Fruit fly (Drosophila melanogaster) whole organism, embryonic: Measurements from ENCODE around the gene CG13996.

Source experiments
- Awh ChIP-seq: fragments of 200-800 bp; sonication (Bioruptor generic); IDR thresholded peaks from 2 replicates; pipeline ENCODE4, ENCODE4 v1.3.6; 2022; ENCODE audit warnings: missing biosample characterization, missing genetic modification characterization
- CG10209 ChIP-seq: fragments of 200-800 bp; sonication (Bioruptor generic); optimal IDR thresholded peaks from 3 replicates; lab custom pipeline; 2017; ENCODE audit warnings: missing biosample characterization, mild to moderate bottlenecking, missing genetic modification characterization, missing genetic modification reagents
- CG10462 ChIP-seq: fragments of 200-800 bp; sonication (Bioruptor generic); optimal IDR thresholded peaks from 2 replicates; lab custom pipeline; 2016; ENCODE audit warnings: missing biosample characterization, missing genetic modification characterization
- CG12391 ChIP-seq: fragments of 200-800 bp; sonication (Bioruptor generic); optimal IDR thresholded peaks from 3 replicates; lab custom pipeline; 2018; ENCODE audit warnings: missing biosample characterization, mild to moderate bottlenecking, missing genetic modification characterization, moderate library complexity
- CG13775 ChIP-seq: fragments of 200-800 bp; sonication (Bioruptor generic); optimal IDR thresholded peaks from 3 replicates; lab custom pipeline; 2017; ENCODE audit warnings: missing biosample characterization, mild to moderate bottlenecking, missing genetic modification characterization
- CG14014 ChIP-seq: fragments of 200-800 bp; sonication (Bioruptor generic); IDR thresholded peaks from 2 replicates; pipeline ENCODE4 v1.3.6; 2022; ENCODE audit warnings: missing biosample characterization, missing genetic modification characterization
- CG15479 ChIP-seq: fragments of 200-800 bp; sonication (Bioruptor generic); optimal IDR thresholded peaks from 3 replicates; lab custom pipeline; 2019; ENCODE audit warnings: missing biosample characterization, mild to moderate bottlenecking, missing genetic modification characterization, moderate library complexity
- CG15601 ChIP-seq: fragments of 200-800 bp; sonication (Bioruptor generic); optimal IDR thresholded peaks from 3 replicates; lab custom pipeline; 2019; ENCODE audit warnings: missing biosample characterization, mild to moderate bottlenecking, missing genetic modification characterization, moderate library complexity
- CG17612 ChIP-seq: fragments of 200-800 bp; sonication (Bioruptor generic); IDR thresholded peaks from 2 replicates; pipeline ENCODE4 v1.3.6; 2022; ENCODE audit warnings: missing biosample characterization, missing genetic modification characterization
- CG2199 ChIP-seq: fragments of 200-800 bp; sonication (Bioruptor generic); IDR thresholded peaks from 3 replicates; pipeline ENCODE4 v1.3.6; 2022; ENCODE audit warnings: missing biosample characterization, missing genetic modification characterization
- CG30431 ChIP-seq: fragments of 200-800 bp; sonication (Bioruptor generic); optimal IDR thresholded peaks from 2 replicates; lab custom pipeline; 2017; ENCODE audit warnings: missing biosample characterization, missing genetic modification characterization
- CG31441 ChIP-seq: fragments of 200-800 bp; sonication (Bioruptor generic); IDR thresholded peaks from 2 replicates; pipeline ENCODE4 v1.3.6; 2022; ENCODE audit warnings: missing biosample characterization, missing genetic modification characterization
- CG34422 ChIP-seq: fragments of 200-800 bp; sonication (Bioruptor generic); IDR thresholded peaks from 3 replicates; pipeline ENCODE4 v1.3.6; 2022; ENCODE audit warnings: missing biosample characterization, missing genetic modification characterization
- CG3838 ChIP-seq: fragments of 200-800 bp; sonication (Bioruptor generic); optimal IDR thresholded peaks from 3 replicates; lab custom pipeline; 2016; ENCODE audit warnings: missing biosample characterization, missing genetic modification characterization
- CG4617 ChIP-seq: fragments of 200-800 bp; sonication (Bioruptor generic); optimal IDR thresholded peaks from 3 replicates; lab custom pipeline; 2016; ENCODE audit warnings: missing biosample characterization, missing genetic modification characterization, borderline replicate concordance
- CG5953 ChIP-seq: fragments of 200-800 bp; sonication (Bioruptor generic); IDR thresholded peaks from 2 replicates; pipeline ENCODE4 v1.3.6; 2022; ENCODE audit warnings: missing biosample characterization, missing genetic modification characterization
- CG6254 ChIP-seq: fragments of 200-800 bp; sonication (Bioruptor generic); optimal IDR thresholded peaks from 3 replicates; lab custom pipeline; 2017; ENCODE audit warnings: mild to moderate bottlenecking, missing biosample characterization, missing genetic modification reagents, missing genetic modification characterization
- CG6765 ChIP-seq: fragments of 200-800 bp; sonication (Bioruptor generic); optimal IDR thresholded peaks from 3 replicates; lab custom pipeline; 2017; ENCODE audit warnings: missing biosample characterization, mild to moderate bottlenecking, missing genetic modification characterization
- CG7556 ChIP-seq: fragments of 200-800 bp; sonication (Bioruptor generic); optimal IDR thresholded peaks from 2 replicates; lab custom pipeline; 2017; ENCODE audit warnings: missing biosample characterization, mild to moderate bottlenecking, missing genetic modification characterization
- CG8388 ChIP-seq: fragments of 200-800 bp; sonication (Bioruptor generic); optimal IDR thresholded peaks from 2 replicates; lab custom pipeline; 2019; ENCODE audit warnings: missing biosample characterization, mild to moderate bottlenecking, missing genetic modification characterization, moderate library complexity
- CG8944 ChIP-seq: fragments of 200-800 bp; sonication (Bioruptor generic); optimal IDR thresholded peaks from 3 replicates; lab custom pipeline; 2016; ENCODE audit warnings: missing biosample characterization, missing genetic modification characterization
- CTCF ChIP-seq: fragments of 200-800 bp; sonication (Bioruptor generic); optimal IDR thresholded peaks from 2 replicates; lab custom pipeline; 2017; ENCODE audit warnings: missing biosample characterization, mild to moderate bottlenecking, missing genetic modification characterization, moderate library complexity
- Dek ChIP-seq: fragments of 200-800 bp; sonication (Bioruptor generic); optimal IDR thresholded peaks from 3 replicates; lab custom pipeline; 2019; ENCODE audit warnings: missing biosample characterization, mild to moderate bottlenecking, missing genetic modification characterization, moderate library complexity
- Dll ChIP-seq: fragments of 200-800 bp; sonication (Bioruptor generic); IDR thresholded peaks from 4 replicates; pipeline ENCODE4 v1.3.6; 2022; ENCODE audit warnings: missing biosample characterization, missing genetic modification characterization; ENCODE audit not compliant: partially characterized antibody
- GATAe ChIP-seq: fragments of 200-800 bp; sonication (Bioruptor generic); conservative IDR thresholded peaks from 2 replicates; pipeline ENCODE4 v1.3.6; 2022; ENCODE audit warnings: missing biosample characterization, missing genetic modification characterization
- Hmr ChIP-seq: fragments of 200-800 bp; sonication (Bioruptor generic); optimal IDR thresholded peaks from 3 replicates; lab custom pipeline; 2017; ENCODE audit warnings: mild to moderate bottlenecking, missing biosample characterization, missing genetic modification reagents, missing genetic modification characterization
- MBD-R2 ChIP-seq: fragments of 200-800 bp; sonication (Bioruptor generic); IDR thresholded peaks from 2 replicates; pipeline ENCODE4 v1.3.6; 2022; ENCODE audit warnings: missing biosample characterization, missing genetic modification characterization
- MTF-1 ChIP-seq: fragments of 200-800 bp; sonication (Bioruptor generic); optimal IDR thresholded peaks from 2 replicates; lab custom pipeline; 2018; ENCODE audit warnings: missing biosample characterization, mild to moderate bottlenecking, missing genetic modification characterization, borderline replicate concordance
- Nf-YC ChIP-seq: fragments of 200-800 bp; optimal IDR thresholded peaks from 3 replicates; lab custom pipeline; 2019; ENCODE audit warnings: missing biosample characterization, mild to moderate bottlenecking, missing genetic modification characterization, moderate library complexity
- Vsx1 ChIP-seq: fragments of 200-800 bp; sonication (Bioruptor generic); optimal IDR thresholded peaks from 2 replicates; lab custom pipeline; 2017; ENCODE audit warnings: missing biosample characterization, mild to moderate bottlenecking, missing genetic modification characterization, missing genetic modification reagents
- ash1 ChIP-seq: fragments of 200-800 bp; sonication (Bioruptor generic); optimal IDR thresholded peaks from 2 replicates; lab custom pipeline; 2018; ENCODE audit warnings: missing biosample characterization, mild to moderate bottlenecking, missing genetic modification characterization
- az2 ChIP-seq: fragments of 200-800 bp; sonication (Bioruptor generic); optimal IDR thresholded peaks from 3 replicates; lab custom pipeline; 2016; ENCODE audit warnings: missing biosample characterization, missing genetic modification characterization
- bigmax ChIP-seq: fragments of 200-800 bp; sonication (Bioruptor generic); optimal IDR thresholded peaks from 2 replicates; lab custom pipeline; 2018; ENCODE audit warnings: missing biosample characterization, mild to moderate bottlenecking, missing genetic modification characterization
- caup ChIP-seq: fragments of 200-800 bp; sonication (Bioruptor generic); optimal IDR thresholded peaks from 3 replicates; lab custom pipeline; 2017; ENCODE audit warnings: missing biosample characterization, mild to moderate bottlenecking, missing genetic modification characterization, moderate library complexity; ENCODE audit not compliant: severe bottlenecking
- chif ChIP-seq, 2 experiments: fragments of 200-800 bp; sonication (Bioruptor generic); optimal IDR thresholded peaks; 3 replicates each; lab custom pipeline; 2016; ENCODE audit warnings: missing biosample characterization in 2 of 2, missing genetic modification characterization in 2 of 2
- chm ChIP-seq: fragments of 200-800 bp; sonication (Bioruptor generic); IDR thresholded peaks from 2 replicates; pipeline ENCODE4 v1.3.6; 2022; ENCODE audit warnings: missing biosample characterization, missing genetic modification characterization
- dysf ChIP-seq: fragments of 200-800 bp; sonication (Bioruptor generic); IDR thresholded peaks from 3 replicates; pipeline ENCODE4 v1.3.6; 2022; ENCODE audit warnings: missing biosample characterization, missing genetic modification characterization
- emc ChIP-seq: fragments of 200-800 bp; sonication (Bioruptor generic); optimal IDR thresholded peaks from 2 replicates; lab custom pipeline; 2016; ENCODE audit warnings: missing biosample characterization, missing genetic modification characterization
- ems ChIP-seq: fragments of 200-800 bp; sonication (Bioruptor generic); optimal IDR thresholded peaks from 3 replicates; lab custom pipeline; 2016; ENCODE audit warnings: missing biosample characterization, missing genetic modification characterization
- fu2 ChIP-seq: fragments of 200-800 bp; sonication (Bioruptor generic); optimal IDR thresholded peaks from 2 replicates; lab custom pipeline; 2016; ENCODE audit warnings: missing biosample characterization, missing genetic modification characterization
- her ChIP-seq: fragments of 200-800 bp; sonication (Bioruptor generic); optimal IDR thresholded peaks from 2 replicates; lab custom pipeline; 2016; ENCODE audit warnings: missing biosample characterization, missing genetic modification characterization
- hth ChIP-seq: fragments of >200 bp; optimal IDR thresholded peaks from 2 replicates; lab custom pipeline; 2017; ENCODE audit warnings: inconsistent platforms
- ind ChIP-seq: fragments of 200-800 bp; sonication (Bioruptor generic); optimal IDR thresholded peaks from 3 replicates; lab custom pipeline; 2016; ENCODE audit warnings: missing biosample characterization, missing genetic modification characterization
- knrl ChIP-seq: fragments of 200-800 bp; sonication (Bioruptor generic); IDR thresholded peaks from 3 replicates; pipeline ENCODE4 v1.3.6; 2022; ENCODE audit warnings: missing biosample characterization, missing genetic modification characterization; ENCODE audit not compliant: partially characterized antibody
- nom ChIP-seq: fragments of 200-800 bp; sonication (Bioruptor generic); optimal IDR thresholded peaks from 2 replicates; lab custom pipeline; 2017; ENCODE audit warnings: missing biosample characterization, missing genetic modification characterization, mild to moderate bottlenecking, moderate library complexity, missing genetic modification reagents
- otp ChIP-seq: fragments of 200-800 bp; sonication (Bioruptor generic); IDR thresholded peaks from 3 replicates; pipeline ENCODE4, ENCODE4 v1.3.6; 2022; ENCODE audit warnings: missing biosample characterization, missing genetic modification characterization
- pzg ChIP-seq: fragments of 200-800 bp; sonication (Bioruptor generic); optimal IDR thresholded peaks from 3 replicates; lab custom pipeline; 2018; ENCODE audit warnings: missing biosample characterization, mild to moderate bottlenecking, missing genetic modification characterization, moderate library complexity
- salm ChIP-seq: fragments of 200-800 bp; sonication (Bioruptor generic); optimal IDR thresholded peaks from 2 replicates; lab custom pipeline; 2018; ENCODE audit warnings: missing biosample characterization, mild to moderate bottlenecking, missing genetic modification characterization
- sens ChIP-seq: fragments of 200-800 bp; sonication (Bioruptor generic); peaks from one replicate; lab custom pipeline; 2016; ENCODE audit warnings: missing biosample characterization, missing genetic modification characterization
- sima ChIP-seq: fragments of 200-800 bp; sonication (Bioruptor generic); optimal IDR thresholded peaks from 2 replicates; lab custom pipeline; 2016; ENCODE audit warnings: missing biosample characterization, missing genetic modification characterization
- slbo ChIP-seq: fragments of 200-800 bp; sonication (Bioruptor generic); IDR thresholded peaks from 2 replicates; pipeline ENCODE4 v1.3.6; 2022; ENCODE audit warnings: missing biosample characterization, missing genetic modification characterization
- slp2 ChIP-seq: fragments of 200-800 bp; sonication (Bioruptor generic); optimal IDR thresholded peaks from 2 replicates; lab custom pipeline; 2016; ENCODE audit warnings: missing biosample characterization, missing genetic modification characterization

The CG13996 gene

dm6 chr2L:6028712-6029111, 8.1 kb downstream of the CG13996 start (continued):
- no peak for TF ChIP-seq hth
- no peak for TF ChIP-seq knrl (GFP tag; lab: Robert Waterston, UW)
- TF ChIP-seq chif (GFP tag; optimal IDR thresholded peaks at IDR 0.05; lab: Kevin White, UChicago): peak in 1 of 2 experiments; percentile 4
- TF ChIP-seq CTCF (GFP tag; lab: Kevin White, UChicago): no peak
- peak; percentile 9 for TF ChIP-seq CG8944 (GFP tag; lab: Kevin White, UChicago)
- no peak for TF ChIP-seq Dll
- TF ChIP-seq CG10209 (GFP tag; lab: Kevin White, UChicago): no peak
- no peak for TF ChIP-seq CG3838 (GFP tag; lab: Kevin White, UChicago)
- TF ChIP-seq Dek (tag; lab: Kevin White, UChicago): no peak
- TF ChIP-seq CG4617 (GFP tag; lab: Kevin White, UChicago): no peak
- TF ChIP-seq MBD-R2 (GFP tag; lab: Robert Waterston, UW): no peak; the same call in 1 of the 2 replicates
- TF ChIP-seq CG15479 (GFP tag; lab: Kevin White, UChicago): no peak
- TF ChIP-seq slp2 (GFP tag; lab: Kevin White, UChicago): no peak
- TF ChIP-seq sima (GFP tag; lab: Kevin White, UChicago): no peak
- TF ChIP-seq CG31441 (GFP tag; lab: Robert Waterston, UW): no peak
- TF ChIP-seq CG30431 (GFP tag; lab: Kevin White, UChicago): no peak
- TF ChIP-seq CG8388 (GFP tag; lab: Kevin White, UChicago): peak; percentile 3
- no peak for TF ChIP-seq bigmax (GFP tag; lab: Kevin White, UChicago)
- no peak for TF ChIP-seq CG13775 (GFP tag; lab: Kevin White, UChicago)
- TF ChIP-seq ems (GFP tag; lab: Kevin White, UChicago): no peak
- TF ChIP-seq CG34422: no peak
- no peak for TF ChIP-seq Vsx1 (GFP tag; lab: Kevin White, UChicago)
- no peak for TF ChIP-seq salm (tag; lab: Kevin White, UChicago)
- no peak for TF ChIP-seq dysf (GFP tag; lab: Robert Waterston, UW)
- peak; percentile 6 for TF ChIP-seq az2 (GFP tag; lab: Kevin White, UChicago)
- TF ChIP-seq ind (GFP tag; lab: Kevin White, UChicago): peak; percentile 6
- peak; percentile 23 for TF ChIP-seq CG12391 (tag; lab: Kevin White, UChicago)
- TF ChIP-seq CG6254 (GFP tag; lab: Kevin White, UChicago): no peak
- 0 out of 2 replicates have a peak, but pooled peaks have one; percentile 44 for TF ChIP-seq CG14014
- peak; percentile 79 for TF ChIP-seq sens (GFP tag; lab: Kevin White, UChicago)
- no peak for TF ChIP-seq CG7556 (GFP tag; lab: Kevin White, UChicago)
- 0 out of 3 replicates have a peak, but pooled peaks have one; percentile 7 for TF ChIP-seq otp (GFP tag; lab: Robert Waterston, UW)
- no peak for TF ChIP-seq nom (GFP tag; lab: Kevin White, UChicago)
- 0 out of 2 replicates have a peak, but pooled peaks have one; percentile 37 for TF ChIP-seq chm
- 0 out of 2 replicates have a peak, but pooled peaks have one; percentile 35 for TF ChIP-seq slbo (GFP tag; lab: Robert Waterston, UW)
- no peak for TF ChIP-seq fu2 (GFP tag; lab: Kevin White, UChicago)
- TF ChIP-seq CG5953 (GFP tag; lab: Robert Waterston, UW): no peak
- TF ChIP-seq GATAe (GFP tag; lab: Robert Waterston, UW): no peak
- TF ChIP-seq MTF-1 (GFP tag; lab: Kevin White, UChicago): no peak
- no peak for TF ChIP-seq Awh (GFP tag; lab: Robert Waterston, UW)
- TF ChIP-seq CG2199: no peak
- no peak for TF ChIP-seq CG10462
- TF ChIP-seq her: no peak
- no peak for TF ChIP-seq CG15601
- TF ChIP-seq caup (GFP tag; lab: Kevin White, UChicago): no peak
- no peak for TF ChIP-seq ash1 (GFP tag; lab: Kevin White, UChicago)
- no peak for TF ChIP-seq emc (GFP tag; lab: Kevin White, UChicago)
- no peak for TF ChIP-seq CG17612
- TF ChIP-seq pzg (GFP tag; lab: Kevin White, UChicago): no peak
- peak; percentile 12 for TF ChIP-seq Hmr (GFP tag; lab: Kevin White, UChicago)
- TF ChIP-seq CG6765 (GFP tag; lab: Kevin White, UChicago): no peak
- no peak for TF ChIP-seq Nf-YC (tag; lab: Kevin White, UChicago)
